Worm (Caenorhabditis elegans) whole organism, mixed stage, embryonic: ENCODE results near the gene F35C5.1.

ENCODE experiments used
- bed-3 ChIP-seq: fragments of 200-800 bp; sonication (Bioruptor generic); optimal IDR thresholded peaks from 3 replicates; lab custom pipeline; 2018; ENCODE audit warnings: mild to moderate bottlenecking, missing genetic modification characterization, moderate library complexity, missing compliant biosample characterization
- blmp-1 ChIP-seq: fragments of 150-350 bp; optimal IDR thresholded peaks from 2 replicates; lab custom pipeline; 2014; ENCODE audit warnings: missing biosample characterization, missing genetic modification characterization
- ceh-43 ChIP-seq: fragments of 200-800 bp; sonication (Bioruptor generic); optimal IDR thresholded peaks from 2 replicates; lab custom pipeline; 2018; ENCODE audit warnings: mild to moderate bottlenecking, missing genetic modification characterization, moderate library complexity, missing compliant biosample characterization
- ceh-83 ChIP-seq: fragments of 200-800 bp; sonication (Bioruptor generic); optimal IDR thresholded peaks from 2 replicates; lab custom pipeline; 2018; ENCODE audit warnings: mild to moderate bottlenecking, missing genetic modification characterization, missing compliant biosample characterization
- ces-1 ChIP-seq: fragments of 150-350 bp; optimal IDR thresholded peaks from 2 replicates; lab custom pipeline; 2014; ENCODE audit warnings: missing biosample characterization, missing genetic modification reagents, missing genetic modification characterization
- cnd-1 ChIP-seq: fragments of 200-800 bp; sonication (Bioruptor generic); optimal IDR thresholded peaks from 2 replicates; lab custom pipeline; 2018; ENCODE audit warnings: mild to moderate bottlenecking, missing genetic modification characterization, missing compliant biosample characterization
- drap-1 ChIP-seq: fragments of 200-800 bp; sonication (Bioruptor generic); optimal IDR thresholded peaks from 3 replicates; lab custom pipeline; 2018; ENCODE audit warnings: mild to moderate bottlenecking, missing genetic modification characterization, missing compliant biosample characterization
- elt-1 ChIP-seq: sonication (generic microtip); optimal IDR thresholded peaks from 2 replicates; lab custom pipeline; 2017; ENCODE audit warnings: missing genetic modification characterization, mild to moderate bottlenecking, missing compliant biosample characterization, antibody characterized with exemption, moderate library complexity, borderline replicate concordance; ENCODE audit not compliant: insufficient read depth
- elt-3 ChIP-seq: fragments of 150-350 bp; optimal IDR thresholded peaks from 2 replicates; lab custom pipeline; 2014; ENCODE audit warnings: missing biosample characterization, missing genetic modification characterization
- flh-1 ChIP-seq: fragments of 200-800 bp; sonication (Bioruptor generic); optimal IDR thresholded peaks from 2 replicates; lab custom pipeline; 2018; ENCODE audit warnings: mild to moderate bottlenecking, missing genetic modification characterization, moderate library complexity, missing compliant biosample characterization
- ham-2 ChIP-seq: fragments of 200-800 bp; sonication (Bioruptor generic); optimal IDR thresholded peaks from 2 replicates; lab custom pipeline; 2018; ENCODE audit warnings: mild to moderate bottlenecking, missing genetic modification characterization, missing compliant biosample characterization
- hlh-1 ChIP-seq: fragments of 150-350 bp; optimal IDR thresholded peaks from 2 replicates; lab custom pipeline; 2014; ENCODE audit warnings: missing biosample characterization, missing genetic modification reagents, missing genetic modification characterization
- lin-13 ChIP-seq: fragments of 150-350 bp; optimal IDR thresholded peaks from 2 replicates; lab custom pipeline; 2014; ENCODE audit warnings: missing biosample characterization, missing genetic modification characterization
- lin-32 ChIP-seq: fragments of 200-800 bp; sonication (Bioruptor generic); optimal IDR thresholded peaks from 2 replicates; lab custom pipeline; 2018; ENCODE audit warnings: mild to moderate bottlenecking, missing genetic modification characterization, missing compliant biosample characterization
- lsy-2 ChIP-seq: fragments of 150-350 bp; optimal IDR thresholded peaks from 2 replicates; lab custom pipeline; 2014; ENCODE audit warnings: missing biosample characterization, missing genetic modification characterization
- mab-5 ChIP-seq: fragments of 150-350 bp; optimal IDR thresholded peaks from 2 replicates; lab custom pipeline; 2014; ENCODE audit warnings: missing biosample characterization, missing genetic modification characterization
- mep-1 ChIP-seq: fragments of 150-350 bp; optimal IDR thresholded peaks from 2 replicates; lab custom pipeline; 2017; ENCODE audit warnings: missing biosample characterization, missing genetic modification reagents, missing genetic modification characterization, inconsistent platforms
- mls-2 ChIP-seq: sonication (generic microtip); optimal IDR thresholded peaks from 2 replicates; lab custom pipeline; 2016; ENCODE audit warnings: mild to moderate bottlenecking, missing genetic modification characterization, moderate library complexity, missing compliant biosample characterization
- nhr-12 ChIP-seq: fragments of 150-350 bp; optimal IDR thresholded peaks from 2 replicates; lab custom pipeline; 2014; ENCODE audit warnings: missing biosample characterization, missing genetic modification characterization
- nhr-2 ChIP-seq: fragments of 150-350 bp; optimal IDR thresholded peaks from 2 replicates; lab custom pipeline; 2014; ENCODE audit warnings: missing biosample characterization, missing genetic modification characterization
- nhr-28 ChIP-seq: fragments of 150-350 bp; optimal IDR thresholded peaks from 2 replicates; lab custom pipeline; 2014; ENCODE audit warnings: missing biosample characterization, missing genetic modification characterization
- nhr-76 ChIP-seq: sonication (generic microtip); optimal IDR thresholded peaks from 2 replicates; lab custom pipeline; 2017; ENCODE audit warnings: missing biosample characterization, missing genetic modification characterization
- pha-4 ChIP-seq: fragments of 150-350 bp; optimal IDR thresholded peaks from 2 replicates; lab custom pipeline; 2018; ENCODE audit warnings: missing biosample characterization, missing genetic modification reagents, missing genetic modification characterization
- sem-2 ChIP-seq: fragments of 200-800 bp; sonication (Bioruptor generic); optimal IDR thresholded peaks from 2 replicates; lab custom pipeline; 2018; ENCODE audit warnings: mild to moderate bottlenecking, missing genetic modification characterization, missing compliant biosample characterization
- snpc-4 ChIP-seq: fragments of 150-350 bp; optimal IDR thresholded peaks from 2 replicates; lab custom pipeline; 2014; ENCODE audit warnings: missing biosample characterization, missing genetic modification characterization
- sptf-1 ChIP-seq: sonication (generic microtip); optimal IDR thresholded peaks from 2 replicates; lab custom pipeline; 2017; ENCODE audit warnings: mild to moderate bottlenecking, missing genetic modification characterization, moderate library complexity, missing compliant biosample characterization
- tbx-8 ChIP-seq: fragments of 200-800 bp; sonication (Bioruptor generic); optimal IDR thresholded peaks from 2 replicates; lab custom pipeline; 2018; ENCODE audit warnings: mild to moderate bottlenecking, missing genetic modification characterization, moderate library complexity, missing compliant biosample characterization
- unc-120 ChIP-seq: sonication (generic microtip); optimal IDR thresholded peaks from 2 replicates; lab custom pipeline; 2017; ENCODE audit warnings: missing genetic modification characterization, missing compliant biosample characterization; ENCODE audit not compliant: poor library complexity, severe bottlenecking
- unc-39 ChIP-seq: fragments of 150-350 bp; optimal IDR thresholded peaks from 2 replicates; lab custom pipeline; 2014; ENCODE audit warnings: missing biosample characterization, missing genetic modification characterization
- unc-62 ChIP-seq: fragments of 150-350 bp; optimal IDR thresholded peaks from 2 replicates; lab custom pipeline; 2014; ENCODE audit warnings: missing biosample characterization, missing genetic modification reagents, missing genetic modification characterization
- ztf-11 ChIP-seq: fragments of 150-350 bp; optimal IDR thresholded peaks from 2 replicates; lab custom pipeline; 2014; ENCODE audit warnings: missing biosample characterization, missing genetic modification characterization

F35C5.1 gene

ce11 chrII:12914514-12915075 is 34.0 kb downstream of the F35C5.1 start, which contains the start of gene F35C5.12:
F35C5.12 (minus strand) TSS chrII:12914564.
- TF ChIP-seq bed-3 (GFP tag; lab: Kevin White, UChicago) (no peak), unc-120 (peak; percentile 33), nhr-28 (tag; lab: Kevin White, UChicago) (no peak), lin-32 (GFP tag; lab: Kevin White, UChicago) (no peak)

DNA sequence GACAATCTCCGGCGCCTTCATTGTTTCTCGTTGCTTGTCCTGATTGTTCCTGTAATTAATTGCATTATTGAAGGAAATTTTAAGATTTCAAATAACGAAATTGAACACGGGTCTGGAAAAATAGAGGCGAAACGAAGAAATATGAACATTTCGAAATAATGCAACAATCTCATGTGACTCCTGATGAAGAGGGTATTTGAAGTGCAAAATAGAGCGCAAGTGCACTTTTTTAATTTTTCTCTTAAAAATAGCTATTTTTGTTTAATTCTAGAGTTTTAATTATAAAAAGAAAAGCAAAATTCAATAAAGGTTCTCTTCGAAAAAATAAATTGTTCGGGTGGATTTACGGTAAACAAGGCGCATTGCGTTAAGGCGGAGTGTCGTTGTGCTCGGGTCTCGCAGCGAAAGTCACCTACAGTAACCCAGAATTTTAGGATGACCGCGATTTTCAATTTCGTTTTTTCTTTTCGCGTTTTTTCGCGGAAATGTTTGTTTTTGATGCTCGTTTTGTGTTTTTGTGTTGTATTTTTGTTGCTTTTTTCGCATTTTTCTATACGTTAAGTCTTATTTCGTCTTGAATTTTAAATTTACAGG is 38.5 kb downstream of the F35C5.1 start, which contains the start of the genes F58G1.2 and wago-4:
Gene F58G1.2, minus strand, starts transcription at position 51 of the 594 bp plus-strand sequence.
Gene wago-4, plus strand, starts transcription at position 592 of the 594 bp plus-strand sequence.
- TF ChIP-seq lsy-2 (tag; lab: Kevin White, UChicago): no peak
- TF ChIP-seq drap-1 (GFP tag; lab: Kevin White, UChicago): no peak
- no peak for TF ChIP-seq unc-39 (tag; lab: Kevin White, UChicago)
- no peak for TF ChIP-seq elt-1 (tag; lab: Kevin White, UChicago)
- TF ChIP-seq hlh-1: no peak
- no peak for TF ChIP-seq mab-5
- TF ChIP-seq flh-1: no peak
- peak; percentile 68 for TF ChIP-seq lin-13 (tag; lab: Kevin White, UChicago)
- TF ChIP-seq nhr-12 (tag; lab: Kevin White, UChicago): no peak
- peak; percentile 48 for TF ChIP-seq mep-1 (tag; lab: Kevin White, UChicago)
- no peak for TF ChIP-seq unc-120
- TF ChIP-seq nhr-76: no peak
- TF ChIP-seq unc-62 (GFP tag; lab: Kevin White, UChicago): no peak
- TF ChIP-seq sptf-1: no peak
- TF ChIP-seq cnd-1: no peak
- TF ChIP-seq lin-32 (GFP tag; lab: Kevin White, UChicago): no peak
- TF ChIP-seq sem-2 (GFP tag; lab: Kevin White, UChicago): no peak

- TF ChIP-seq bed-3 (GFP tag; lab: Kevin White, UChicago): no peak
- no peak for TF ChIP-seq mls-2
- no peak for TF ChIP-seq ces-1 (GFP tag; lab: Kevin White, UChicago)
- no peak for TF ChIP-seq elt-3
- no peak for TF ChIP-seq tbx-8 (GFP tag; lab: Kevin White, UChicago)
- TF ChIP-seq ztf-11 (tag; lab: Kevin White, UChicago): no peak
- no peak for TF ChIP-seq lin-32 (GFP tag; lab: Kevin White, UChicago)
- TF ChIP-seq snpc-4: no peak
- no peak for TF ChIP-seq lin-13 (tag; lab: Kevin White, UChicago)
- TF ChIP-seq, all 35 proteins: peak for 0
These were observed 40.9 kb downstream of the F35C5.1 start for ce11 chrII:12921478-12921877.

DNA sequence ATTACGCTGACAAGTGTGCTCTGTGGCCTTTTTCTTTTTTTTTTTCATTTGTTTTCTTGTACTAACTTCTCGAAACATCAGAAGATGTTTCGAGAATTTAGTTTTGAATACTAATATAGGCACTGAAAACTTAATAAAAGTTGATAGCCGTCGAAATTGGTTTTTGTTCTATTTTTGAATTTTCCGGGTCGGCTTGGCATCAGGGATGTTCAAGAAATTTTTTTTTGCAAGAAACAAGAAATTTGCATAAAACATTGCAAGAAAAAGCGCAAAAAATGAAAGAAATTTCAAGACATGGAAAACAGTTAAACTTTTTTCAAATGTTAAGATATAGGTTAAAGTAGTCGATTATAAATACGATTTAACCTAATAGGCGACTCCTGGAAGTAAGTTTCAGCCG is 42.6 kb downstream of the F35C5.1 start:
- TF ChIP-seq nhr-28 (tag; lab: Kevin White, UChicago): no peak
- TF ChIP-seq blmp-1 (tag; lab: Kevin White, UChicago): no peak
- TF ChIP-seq unc-39 (tag; lab: Kevin White, UChicago): no peak
- TF ChIP-seq ceh-83 (GFP tag; lab: Kevin White, UChicago): no peak
- TF ChIP-seq bed-3 (GFP tag; lab: Kevin White, UChicago): no peak
- no peak for TF ChIP-seq tbx-8 (GFP tag; lab: Kevin White, UChicago)
- TF ChIP-seq nhr-2: no peak
- TF ChIP-seq pha-4: no peak
- no peak for TF ChIP-seq mls-2
- no peak for TF ChIP-seq lin-32 (GFP tag; lab: Kevin White, UChicago)
- TF ChIP-seq ztf-11 (tag; lab: Kevin White, UChicago): no peak
- no peak for TF ChIP-seq unc-62 (GFP tag; lab: Kevin White, UChicago)
- no peak for TF ChIP-seq cnd-1

- TF ChIP-seq nhr-76 (no peak), unc-39 (tag; lab: Kevin White, UChicago) (no peak), sptf-1 (no peak), hlh-1 (no peak), flh-1 (no peak), tbx-8 (GFP tag; lab: Kevin White, UChicago) (no peak), ceh-83 (GFP tag; lab: Kevin White, UChicago) (no peak), ceh-43 (GFP tag; lab: Kevin White, UChicago) (no peak), pha-4 (no peak), nhr-12 (tag; lab: Kevin White, UChicago) (no peak), sem-2 (GFP tag; lab: Kevin White, UChicago) (no peak), mep-1 (tag; lab: Kevin White, UChicago) (no peak), ztf-11 (tag; lab: Kevin White, UChicago) (no peak), drap-1 (GFP tag; lab: Kevin White, UChicago) (no peak), ham-2 (GFP tag; lab: Kevin White, UChicago) (no peak), bed-3 (GFP tag; lab: Kevin White, UChicago) (no peak)
These were observed 44.9 kb downstream of the F35C5.1 start, which contains the start of gene F58G1.8 for ce11 chrII:12925551-12925950. F58G1.8 (minus strand) TSS chrII:12925651.
